Fruit fly (Drosophila melanogaster) whole organism, embryonic: ENCODE measurements around the gene Dhpr.

Experiments used
- Atf3 ChIP-seq: fragments of 200-800 bp; sonication (Bioruptor generic); optimal IDR thresholded peaks from 3 replicates; lab custom pipeline; 2016; ENCODE audit warnings: missing biosample characterization, missing genetic modification characterization
- CG10147 ChIP-seq: fragments of 200-800 bp; sonication (Bioruptor generic); optimal IDR thresholded peaks from 2 replicates; lab custom pipeline; 2019; ENCODE audit warnings: missing biosample characterization, mild to moderate bottlenecking, missing genetic modification characterization, moderate library complexity
- CG12219 ChIP-seq: fragments of 200-800 bp; sonication (Bioruptor generic); optimal IDR thresholded peaks from 3 replicates; lab custom pipeline; 2018; ENCODE audit warnings: missing biosample characterization, mild to moderate bottlenecking, missing genetic modification characterization
- CG1233 ChIP-seq: fragments of 200-800 bp; sonication (Bioruptor generic); optimal IDR thresholded peaks from 4 replicates; lab custom pipeline; 2018; ENCODE audit warnings: missing biosample characterization, mild to moderate bottlenecking, missing genetic modification characterization
- CG13287 ChIP-seq: fragments of 200-800 bp; sonication (Bioruptor generic); IDR thresholded peaks from 2 replicates; pipeline ENCODE4 v1.3.6; 2022; ENCODE audit warnings: missing biosample characterization, missing genetic modification characterization; ENCODE audit not compliant: partially characterized antibody
- CG13296 ChIP-seq: fragments of 200-800 bp; sonication (Bioruptor generic); optimal IDR thresholded peaks from 3 replicates; lab custom pipeline; 2018; ENCODE audit warnings: missing biosample characterization, mild to moderate bottlenecking, missing genetic modification characterization
- CG1529 ChIP-seq: fragments of 200-800 bp; sonication (Bioruptor generic); optimal IDR thresholded peaks from 3 replicates; lab custom pipeline; 2018; ENCODE audit warnings: missing biosample characterization, missing genetic modification characterization
- CG18262 ChIP-seq: fragments of 200-800 bp; optimal IDR thresholded peaks from 3 replicates; lab custom pipeline; 2019; ENCODE audit warnings: missing biosample characterization, mild to moderate bottlenecking, missing genetic modification characterization, moderate library complexity
- CG1832 ChIP-seq: fragments of 200-800 bp; sonication (Bioruptor generic); optimal IDR thresholded peaks from 2 replicates; lab custom pipeline; 2017; ENCODE audit warnings: missing biosample characterization, mild to moderate bottlenecking, missing genetic modification characterization, inconsistent platforms
- CG2120 ChIP-seq: fragments of 200-800 bp; sonication (Bioruptor generic); optimal IDR thresholded peaks from 3 replicates; lab custom pipeline; 2016; ENCODE audit warnings: missing biosample characterization, missing genetic modification characterization
- CG2202 ChIP-seq: fragments of 200-800 bp; sonication (Bioruptor generic); optimal IDR thresholded peaks from 2 replicates; lab custom pipeline; 2018; ENCODE audit warnings: missing biosample characterization, mild to moderate bottlenecking, missing genetic modification characterization
- CG2875 ChIP-seq: fragments of 200-800 bp; sonication (Bioruptor generic); optimal IDR thresholded peaks from 2 replicates; lab custom pipeline; 2017; ENCODE audit warnings: missing biosample characterization, mild to moderate bottlenecking, missing genetic modification characterization, missing genetic modification reagents
- CG31441 ChIP-seq: fragments of 200-800 bp; sonication (Bioruptor generic); IDR thresholded peaks from 2 replicates; pipeline ENCODE4 v1.3.6; 2022; ENCODE audit warnings: missing biosample characterization, missing genetic modification characterization
- CG33213 ChIP-seq: fragments of 200-800 bp; sonication (Bioruptor generic); optimal IDR thresholded peaks from 3 replicates; lab custom pipeline; 2016; ENCODE audit warnings: missing biosample characterization, missing genetic modification characterization
- CG34422 ChIP-seq: fragments of 200-800 bp; sonication (Bioruptor generic); IDR thresholded peaks from 3 replicates; pipeline ENCODE4 v1.3.6; 2022; ENCODE audit warnings: missing biosample characterization, missing genetic modification characterization
- CG3838 ChIP-seq: fragments of 200-800 bp; sonication (Bioruptor generic); optimal IDR thresholded peaks from 3 replicates; lab custom pipeline; 2016; ENCODE audit warnings: missing biosample characterization, missing genetic modification characterization
- CG3995 ChIP-seq: fragments of 200-800 bp; sonication (Bioruptor generic); optimal IDR thresholded peaks from 3 replicates; lab custom pipeline; 2016; ENCODE audit warnings: missing biosample characterization, missing genetic modification characterization
- CG4360 ChIP-seq: fragments of 200-800 bp; sonication (Bioruptor generic); IDR thresholded peaks from 2 replicates; pipeline ENCODE4 v1.3.6; 2022; ENCODE audit warnings: missing biosample characterization, missing genetic modification characterization
- CG4404 ChIP-seq: fragments of 200-800 bp; sonication (Bioruptor generic); IDR thresholded peaks from 2 replicates; pipeline ENCODE4 v1.3.6; 2022; ENCODE audit warnings: missing biosample characterization, missing genetic modification characterization
- CG7963 ChIP-seq: fragments of 200-800 bp; sonication (Bioruptor generic); IDR thresholded peaks from 3 replicates; pipeline ENCODE4 v1.3.6; 2022; ENCODE audit warnings: missing biosample characterization, missing genetic modification characterization; ENCODE audit not compliant: partially characterized antibody
- CG8359 ChIP-seq: fragments of 200-800 bp; sonication (Bioruptor generic); optimal IDR thresholded peaks from 2 replicates; lab custom pipeline; 2017; ENCODE audit warnings: missing biosample characterization, mild to moderate bottlenecking, missing genetic modification characterization, borderline replicate concordance
- CG9215 ChIP-seq: fragments of 200-800 bp; sonication (Bioruptor generic); IDR thresholded peaks from 2 replicates; pipeline ENCODE4 v1.3.6; 2022; ENCODE audit warnings: missing biosample characterization, missing genetic modification characterization
- Dbx ChIP-seq: fragments of 200-800 bp; sonication (Bioruptor generic); IDR thresholded peaks from 3 replicates; pipeline ENCODE4 v1.3.6; 2022; ENCODE audit warnings: missing biosample characterization, missing genetic modification characterization
- Dip2 ChIP-seq: fragments of 200-800 bp; sonication (Bioruptor generic); IDR thresholded peaks from 2 replicates; pipeline ENCODE4 v1.3.6; 2022; ENCODE audit warnings: missing biosample characterization, missing genetic modification characterization
- Ets97D ChIP-seq: fragments of 200-800 bp; sonication (Bioruptor generic); optimal IDR thresholded peaks from 3 replicates; lab custom pipeline; 2016; ENCODE audit warnings: missing biosample characterization, missing genetic modification characterization
- Fer1 ChIP-seq: fragments of 200-800 bp; sonication (Bioruptor generic); optimal IDR thresholded peaks from 2 replicates; lab custom pipeline; 2017; ENCODE audit warnings: missing biosample characterization, mild to moderate bottlenecking, missing genetic modification characterization
- Mad ChIP-seq: fragments of 200-800 bp; sonication (Bioruptor generic); optimal IDR thresholded peaks from 2 replicates; lab custom pipeline; 2016; ENCODE audit warnings: missing biosample characterization, missing genetic modification characterization
- NC2β ChIP-seq: fragments of 200-800 bp; sonication (Bioruptor generic); optimal IDR thresholded peaks from 2 replicates; lab custom pipeline; 2016; ENCODE audit warnings: missing biosample characterization, missing genetic modification characterization
- Oli ChIP-seq: fragments of 200-800 bp; sonication (Bioruptor generic); optimal IDR thresholded peaks from 2 replicates; lab custom pipeline; 2018; ENCODE audit warnings: missing biosample characterization, mild to moderate bottlenecking, missing genetic modification characterization, moderate library complexity
- Opbp ChIP-seq: fragments of 200-800 bp; sonication (Bioruptor generic); IDR thresholded peaks from 3 replicates; pipeline ENCODE4 v1.3.6; 2022; ENCODE audit warnings: missing biosample characterization, missing genetic modification characterization; ENCODE audit not compliant: partially characterized antibody
- Tbp ChIP-seq: fragments of >200 bp; optimal IDR thresholded peaks from 2 replicates; lab custom pipeline; 2018; ENCODE audit warnings: missing biosample characterization, missing genetic modification characterization
- Xrp1 ChIP-seq: fragments of 200-800 bp; sonication (Bioruptor generic); IDR thresholded peaks from 2 replicates; pipeline ENCODE4 v1.3.6; 2022; ENCODE audit warnings: missing biosample characterization, missing genetic modification characterization
- amos ChIP-seq: fragments of 200-800 bp; sonication (Bioruptor generic); IDR thresholded peaks from 2 replicates; pipeline ENCODE4 v1.3.6; 2022; ENCODE audit warnings: missing biosample characterization, missing genetic modification characterization; ENCODE audit not compliant: partially characterized antibody
- az2 ChIP-seq: fragments of 200-800 bp; sonication (Bioruptor generic); optimal IDR thresholded peaks from 3 replicates; lab custom pipeline; 2016; ENCODE audit warnings: missing biosample characterization, missing genetic modification characterization
- cg ChIP-seq: fragments of 200-800 bp; sonication (Bioruptor generic); optimal IDR thresholded peaks from 3 replicates; lab custom pipeline; 2019; ENCODE audit warnings: missing biosample characterization, mild to moderate bottlenecking, missing genetic modification characterization, moderate library complexity
- chm ChIP-seq: fragments of 200-800 bp; sonication (Bioruptor generic); IDR thresholded peaks from 2 replicates; pipeline ENCODE4 v1.3.6; 2022; ENCODE audit warnings: missing biosample characterization, missing genetic modification characterization
- chn ChIP-seq: fragments of 200-800 bp; sonication (Bioruptor generic); optimal IDR thresholded peaks from 2 replicates; lab custom pipeline; 2016; ENCODE audit warnings: missing biosample characterization, missing genetic modification characterization
- hb ChIP-seq: fragments of 200-800 bp; sonication (Bioruptor generic); IDR thresholded peaks from 3 replicates; pipeline ENCODE4 v1.3.6; 2022; ENCODE audit warnings: missing biosample characterization, missing genetic modification characterization; ENCODE audit not compliant: partially characterized antibody
- ken ChIP-seq: fragments of 200-800 bp; sonication (Bioruptor generic); IDR thresholded peaks from 3 replicates; pipeline ENCODE4 v1.3.6; 2022; ENCODE audit warnings: missing biosample characterization, missing genetic modification characterization
- odd ChIP-seq: fragments of 200-800 bp; sonication (Bioruptor generic); optimal IDR thresholded peaks from 2 replicates; lab custom pipeline; 2017; ENCODE audit warnings: missing biosample characterization, mild to moderate bottlenecking, missing genetic modification characterization
- pan ChIP-seq, 4 experiments: fragments of >200 bp in 3 of 4; fragments of 200-800 bp in 1 of 4; sonication (Bioruptor generic) in 1 of 4; optimal IDR thresholded peaks in 3 of 4; IDR thresholded peaks in 1 of 4; 2 replicates each; pipeline versions ENCODE4 v1.3.6 to Lab custom; 2017 to 2022; ENCODE audit warnings: missing biosample characterization in 2 of 4, missing genetic modification characterization in 2 of 4, mixed read lengths in 1 of 4
- pum ChIP-seq: fragments of 200-800 bp; sonication (Bioruptor generic); optimal IDR thresholded peaks from 2 replicates; lab custom pipeline; 2016; ENCODE audit warnings: missing biosample characterization, missing genetic modification characterization
- salm ChIP-seq: fragments of 200-800 bp; sonication (Bioruptor generic); optimal IDR thresholded peaks from 2 replicates; lab custom pipeline; 2018; ENCODE audit warnings: missing biosample characterization, mild to moderate bottlenecking, missing genetic modification characterization
- schlank ChIP-seq: fragments of 200-800 bp; sonication (Bioruptor generic); optimal IDR thresholded peaks from 2 replicates; lab custom pipeline; 2018; ENCODE audit warnings: missing biosample characterization, mild to moderate bottlenecking, missing genetic modification characterization
- sisA ChIP-seq: fragments of 200-800 bp; sonication (Bioruptor generic); IDR thresholded peaks from 2 replicates; pipeline ENCODE4 v1.3.6; 2022; ENCODE audit warnings: missing biosample characterization, missing genetic modification characterization
- sob ChIP-seq: fragments of 200-800 bp; sonication (Bioruptor generic); IDR thresholded peaks from 2 replicates; pipeline ENCODE4 v1.3.6; 2022; ENCODE audit warnings: missing biosample characterization, missing genetic modification characterization
- trem ChIP-seq: fragments of 200-800 bp; optimal IDR thresholded peaks from 3 replicates; lab custom pipeline; 2019; ENCODE audit warnings: missing biosample characterization, mild to moderate bottlenecking, missing genetic modification characterization, moderate library complexity
- ttk ChIP-seq: fragments of 200-800 bp; sonication (Bioruptor generic); IDR thresholded peaks from 2 replicates; pipeline ENCODE4 v2.1.2; 2022; ENCODE audit warnings: missing biosample characterization, missing genetic modification characterization
- unpg ChIP-seq: fragments of 200-800 bp; sonication (Bioruptor generic); optimal IDR thresholded peaks from 3 replicates; lab custom pipeline; 2018; ENCODE audit warnings: missing biosample characterization, mild to moderate bottlenecking, missing genetic modification characterization, moderate library complexity

The Dhpr gene

DNA sequence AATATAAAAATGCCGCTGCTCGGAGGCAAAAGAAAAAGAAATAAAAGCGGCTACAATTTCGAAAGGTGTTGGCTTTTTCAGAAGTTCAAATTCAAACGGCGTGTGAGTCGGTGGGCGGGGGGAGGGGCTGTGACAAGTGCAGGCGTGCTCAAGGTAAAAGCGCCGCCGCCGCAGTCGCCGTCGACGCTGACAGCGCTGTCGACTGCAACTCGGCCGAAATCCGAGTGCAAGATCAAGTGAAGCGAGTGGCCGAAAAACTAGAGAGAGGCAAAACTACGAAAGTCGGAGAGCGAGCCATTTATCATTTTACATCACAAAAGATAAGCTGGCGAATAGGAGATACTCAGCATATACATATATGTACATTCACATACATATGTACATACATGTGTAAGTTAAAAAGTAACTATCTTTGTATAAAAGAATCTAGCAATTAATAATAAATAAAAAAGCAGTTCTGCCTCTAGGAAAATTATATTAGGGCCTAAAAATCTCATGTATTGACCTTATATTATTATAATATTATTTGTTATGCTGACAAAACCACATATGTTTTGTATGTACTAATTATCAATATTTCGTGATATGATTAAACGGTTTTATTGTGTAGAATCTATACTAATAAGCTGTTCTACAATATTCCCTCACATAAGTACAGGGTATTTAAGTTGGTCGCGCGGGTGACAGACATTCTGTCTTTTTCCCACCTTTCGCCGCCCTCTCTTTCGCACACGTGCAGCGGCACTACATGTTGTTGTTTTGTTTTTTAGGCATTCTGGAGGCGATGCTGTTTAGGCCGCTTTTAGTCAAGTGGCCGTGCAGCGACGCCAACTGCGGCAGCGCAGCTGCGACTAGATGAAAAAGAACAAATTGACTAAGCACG lies 5.4 kb upstream of the Dhpr start (continued):
- TF ChIP-seq CG33213 (no peak), CG31441 (GFP tag; lab: Robert Waterston, UW) (peak; percentile 84), amos (no peak), Dbx (GFP tag; lab: Robert Waterston, UW) (no peak), CG2202 (peak; percentile 61), Xrp1 (peak; percentile 62), unpg (peak; percentile 75), Mad (GFP tag; lab: Kevin White, UChicago) (no peak), CG18262 (tag; lab: Kevin White, UChicago) (peak; percentile 89), CG2875 (GFP tag; lab: Kevin White, UChicago) (peak; percentile 73), CG7963 (GFP tag; lab: Robert Waterston, UW) (no peak), sisA (peak; percentile 39), CG3838 (no peak), CG1233 (GFP tag; lab: Kevin White, UChicago) (peak; percentile 51), cg (no peak), CG3995 (GFP tag; lab: Kevin White, UChicago) (no peak), CG4360 (GFP tag; lab: Robert Waterston, UW) (peak; percentile 90), NC2β (GFP tag; lab: Kevin White, UChicago) (no peak), CG4404 (GFP tag; lab: Robert Waterston, UW) (no peak), Ets97D (GFP tag; lab: Kevin White, UChicago) (no peak), CG1529 (GFP tag; lab: Kevin White, UChicago) (peak; percentile 73), Tbp (GFP tag; lab: Kevin White, UChicago) (no peak), pum (GFP tag; lab: Kevin White, UChicago) (no peak), pan (optimal IDR thresholded peaks at IDR 0.05; lab: Kevin White, UChicago) (peak in 1 of 2 experiments; percentile 38), pan (GFP tag; optimal IDR thresholded peaks at IDR 0.05 in 1 of 2, IDR thresholded peaks at IDR 0.05 in 1 of 2) (peak; percentile 35 to 57), schlank (tag; lab: Kevin White, UChicago) (no peak), Dip2 (no peak), Oli (tag; lab: Kevin White, UChicago) (peak; percentile 85), CG8359 (GFP tag; lab: Kevin White, UChicago) (peak; percentile 38), trem (tag; lab: Kevin White, UChicago) (peak; percentile 55), ken (GFP tag; lab: Robert Waterston, UW) (no peak), CG13296 (GFP tag; lab: Kevin White, UChicago) (peak; percentile 39), salm (tag; lab: Kevin White, UChicago) (peak; percentile 53), odd (GFP tag; lab: Kevin White, UChicago) (peak; percentile 68), az2 (peak; percentile 83), CG2120 (GFP tag; lab: Kevin White, UChicago) (peak; percentile 35), chn (no peak), ttk (GFP tag; lab: Robert Waterston, UW) (no peak), Opbp (0 out of 3 replicates have a peak, but pooled peaks have one; percentile 36), CG12219 (GFP tag; lab: Kevin White, UChicago) (peak; percentile 10), CG1832 (GFP tag; lab: Kevin White, UChicago) (peak; percentile 71), hb (GFP tag; lab: Robert Waterston, UW) (no peak), CG9215 (GFP tag; lab: Robert Waterston, UW) (no peak), CG13287 (GFP tag; lab: Robert Waterston, UW) (no peak), Fer1 (peak; percentile 13), CG10147 (GFP tag; lab: Kevin White, UChicago) (peak; percentile 30), Atf3 (GFP tag; lab: Kevin White, UChicago) (no peak), sob (GFP tag; lab: Robert Waterston, UW) (no peak), CG34422 (GFP tag; lab: Robert Waterston, UW) (no peak), chm (GFP tag; lab: Robert Waterston, UW) (no peak)
